Worm (Caenorhabditis elegans) whole organism, L1 larva: ENCODE results near the gene C41G11.1.
A peak's percentile ranks its signal among the peaks of the same experiment; 100 is the strongest.

Experiments used
- C16A3.4 ChIP-seq: fragments of 150-350 bp; optimal IDR thresholded peaks from 2 replicates; lab custom pipeline; 2014; ENCODE audit warnings: missing biosample characterization, missing genetic modification characterization
- aha-1 ChIP-seq: fragments of 150-350 bp; optimal IDR thresholded peaks from 2 replicates; lab custom pipeline; 2014; ENCODE audit warnings: missing biosample characterization, missing genetic modification characterization
- aly-2 ChIP-seq: fragments of 150-350 bp; optimal IDR thresholded peaks from 2 replicates; lab custom pipeline; 2014; ENCODE audit warnings: missing biosample characterization, missing genetic modification characterization
- ama-1 ChIP-seq: fragments of 150-350 bp; optimal IDR thresholded peaks from 2 replicates; lab custom pipeline; 2014
- ceh-8 ChIP-seq: fragments of 200-800 bp; sonication (Bioruptor generic); optimal IDR thresholded peaks from 2 replicates; lab custom pipeline; 2018; ENCODE audit warnings: mild to moderate bottlenecking, missing genetic modification characterization, moderate library complexity, missing compliant biosample characterization
- ceh-90 ChIP-seq: sonication (generic microtip); optimal IDR thresholded peaks from 2 replicates; lab custom pipeline; 2016; ENCODE audit warnings: missing genetic modification characterization, missing compliant biosample characterization
- dpl-1 ChIP-seq, 3 experiments: fragments of 150-350 bp in 2 of 3; sonication (generic microtip) in 1 of 3; optimal IDR thresholded peaks; 2 replicates each; lab custom pipeline; 2014 to 2017; ENCODE audit warnings: missing biosample characterization in 3 of 3, missing genetic modification characterization in 3 of 3, missing genetic modification reagents in 3 of 3
- efl-3 ChIP-seq: fragments of 200-800 bp; sonication (Bioruptor generic); optimal IDR thresholded peaks from 2 replicates; lab custom pipeline; 2018; ENCODE audit warnings: mild to moderate bottlenecking, missing genetic modification characterization, missing compliant biosample characterization
- egl-13 ChIP-seq: sonication (generic microtip); optimal IDR thresholded peaks from 2 replicates; lab custom pipeline; 2016; ENCODE audit warnings: missing genotype, missing genetic modification reagents, missing genetic modification characterization, missing compliant biosample characterization
- elt-2 ChIP-seq: sonication (generic microtip); optimal IDR thresholded peaks from 2 replicates; lab custom pipeline; 2016; ENCODE audit warnings: missing genetic modification characterization, mild to moderate bottlenecking, inconsistent platforms, missing compliant biosample characterization, missing genetic modification reagents
- elt-3 ChIP-seq, 6 experiments: fragments of 150-350 bp in 1 of 6; sonication (generic microtip); optimal IDR thresholded peaks; 2 replicates each; lab custom pipeline; 2017 to 2018; ENCODE audit warnings: missing biosample characterization in 6 of 6, missing genetic modification characterization in 6 of 6, inconsistent platforms in 1 of 6
- ets-5 ChIP-seq: fragments of 200-800 bp; sonication (Bioruptor generic); IDR thresholded peaks from 2 replicates; pipeline ENCODE4 v1.3.6; 2022; ENCODE audit warnings: missing genetic modification characterization, missing compliant biosample characterization
- fkh-10 ChIP-seq: sonication (generic microtip); optimal IDR thresholded peaks from 2 replicates; lab custom pipeline; 2017; ENCODE audit warnings: missing biosample characterization, missing genetic modification reagents, missing genetic modification characterization
- fos-1 ChIP-seq: fragments of 150-350 bp; optimal IDR thresholded peaks from 2 replicates; lab custom pipeline; 2014; ENCODE audit warnings: missing biosample characterization, missing genetic modification characterization
- grh-1 ChIP-seq: fragments of 200-800 bp; sonication (Bioruptor generic); IDR thresholded peaks from 2 replicates; pipeline ENCODE4 v1.3.6; 2022; ENCODE audit warnings: missing genetic modification reagents, missing genetic modification characterization, missing compliant biosample characterization
- irx-1 ChIP-seq: sonication (generic microtip); optimal IDR thresholded peaks from 2 replicates; lab custom pipeline; 2016; ENCODE audit warnings: missing genetic modification characterization, missing compliant biosample characterization
- isw-1 ChIP-seq: fragments of 200-800 bp; sonication (Bioruptor generic); IDR thresholded peaks from 2 replicates; pipeline ENCODE4 v1.3.6; 2022; ENCODE audit warnings: missing genetic modification characterization, missing compliant biosample characterization
- jun-1 ChIP-seq: fragments of 150-350 bp; optimal IDR thresholded peaks from 2 replicates; lab custom pipeline; 2014; ENCODE audit warnings: missing biosample characterization, missing genetic modification reagents, missing genetic modification characterization
- lin-13 ChIP-seq: fragments of 150-350 bp; optimal IDR thresholded peaks from 2 replicates; lab custom pipeline; 2014; ENCODE audit warnings: missing biosample characterization, missing genetic modification reagents, missing genetic modification characterization
- lin-14 ChIP-seq: fragments of 200-800 bp; sonication (Bioruptor generic); optimal IDR thresholded peaks from 2 replicates; lab custom pipeline; 2018; ENCODE audit warnings: mild to moderate bottlenecking, missing genetic modification characterization, moderate library complexity, missing compliant biosample characterization
- lir-3 ChIP-seq: sonication (generic microtip); optimal IDR thresholded peaks from 2 replicates; lab custom pipeline; 2016; ENCODE audit warnings: mild to moderate bottlenecking, missing genetic modification characterization, moderate library complexity, missing compliant biosample characterization; ENCODE audit not compliant: poor library complexity
- lsy-2 ChIP-seq, 2 experiments: fragments of 150-350 bp; optimal IDR thresholded peaks; 2 replicates each; lab custom pipeline; 2014; ENCODE audit warnings: missing biosample characterization in 2 of 2, missing genetic modification characterization in 2 of 2
- mab-9 ChIP-seq: fragments of 200-800 bp; sonication (Bioruptor generic); IDR thresholded peaks from 2 replicates; pipeline ENCODE4 v1.3.6; 2022; ENCODE audit warnings: missing genetic modification reagents, missing genetic modification characterization, missing compliant biosample characterization
- mef-2 ChIP-seq: fragments of 150-350 bp; optimal IDR thresholded peaks from 2 replicates; lab custom pipeline; 2014; ENCODE audit warnings: missing biosample characterization, missing genetic modification characterization
- mep-1 ChIP-seq: fragments of 150-350 bp; optimal IDR thresholded peaks from 2 replicates; lab custom pipeline; 2014; ENCODE audit warnings: missing biosample characterization, missing genetic modification characterization
- nhr-11 ChIP-seq: fragments of 150-350 bp; optimal IDR thresholded peaks from 2 replicates; lab custom pipeline; 2014; ENCODE audit warnings: missing biosample characterization, missing genetic modification characterization
- nhr-12 ChIP-seq: sonication (generic microtip); optimal IDR thresholded peaks from 2 replicates; lab custom pipeline; 2017; ENCODE audit warnings: missing biosample characterization, missing genetic modification characterization
- nhr-19 ChIP-seq: fragments of 200-800 bp; sonication (Bioruptor generic); conservative IDR thresholded peaks from 2 replicates; pipeline ENCODE4 v1.3.6; 2022; ENCODE audit warnings: missing genetic modification characterization, missing compliant biosample characterization
- nhr-20 ChIP-seq: sonication (generic microtip); optimal IDR thresholded peaks from 2 replicates; lab custom pipeline; 2016; ENCODE audit warnings: mild to moderate bottlenecking, missing genetic modification characterization, missing compliant biosample characterization
- nhr-47 ChIP-seq: sonication (generic microtip); optimal IDR thresholded peaks from 2 replicates; lab custom pipeline; 2016; ENCODE audit warnings: mild to moderate bottlenecking, missing genetic modification characterization, moderate library complexity, missing compliant biosample characterization
- nhr-84 ChIP-seq: sonication (generic microtip); optimal IDR thresholded peaks from 2 replicates; lab custom pipeline; 2017; ENCODE audit warnings: missing biosample characterization, missing genetic modification characterization
- nhr-85 ChIP-seq: sonication (generic microtip); peaks from one replicate; lab custom pipeline; 2016; ENCODE audit warnings: missing genetic modification characterization, inconsistent platforms, missing compliant biosample characterization
- pqm-1 ChIP-seq: sonication (generic microtip); optimal IDR thresholded peaks from 3 replicates; lab custom pipeline; 2017; ENCODE audit warnings: missing biosample characterization, missing genetic modification characterization
- skn-1 ChIP-seq: fragments of 150-350 bp; optimal IDR thresholded peaks from 2 replicates; lab custom pipeline; 2014; ENCODE audit warnings: missing biosample characterization, missing genetic modification characterization
- snpc-4 ChIP-seq: fragments of 150-350 bp; optimal IDR thresholded peaks from 2 replicates; lab custom pipeline; 2014; ENCODE audit warnings: missing biosample characterization, missing genetic modification characterization
- snu-23 ChIP-seq: sonication (generic microtip); optimal IDR thresholded peaks from 2 replicates; lab custom pipeline; 2016; ENCODE audit warnings: missing genetic modification characterization, missing compliant biosample characterization
- sup-37 ChIP-seq: fragments of 200-800 bp; sonication (Bioruptor generic); optimal IDR thresholded peaks from 2 replicates; lab custom pipeline; 2018; ENCODE audit warnings: mild to moderate bottlenecking, missing genetic modification characterization, missing compliant biosample characterization
- swsn-7 ChIP-seq: sonication (generic microtip); optimal IDR thresholded peaks from 2 replicates; lab custom pipeline; 2016; ENCODE audit warnings: missing genetic modification characterization, missing compliant biosample characterization
- tbx-2 ChIP-seq: sonication (generic microtip); optimal IDR thresholded peaks from 2 replicates; lab custom pipeline; 2016; ENCODE audit warnings: missing genetic modification characterization, missing compliant biosample characterization
- tlp-1 ChIP-seq: fragments of 150-350 bp; optimal IDR thresholded peaks from 2 replicates; lab custom pipeline; 2014; ENCODE audit warnings: missing biosample characterization, missing genetic modification characterization
- unc-130 ChIP-seq: fragments of 150-350 bp; optimal IDR thresholded peaks from 2 replicates; lab custom pipeline; 2017; ENCODE audit warnings: missing biosample characterization, missing genetic modification characterization, inconsistent platforms
- unc-62 ChIP-seq: fragments of 150-350 bp; optimal IDR thresholded peaks from 2 replicates; lab custom pipeline; 2014; ENCODE audit warnings: missing biosample characterization, missing genetic modification reagents, missing genetic modification characterization
- unc-86 ChIP-seq: sonication (generic microtip); optimal IDR thresholded peaks from 2 replicates; lab custom pipeline; 2016; ENCODE audit warnings: missing genetic modification characterization, missing compliant biosample characterization
- xbp-1 ChIP-seq: sonication (generic microtip); optimal IDR thresholded peaks from 2 replicates; lab custom pipeline; 2016; ENCODE audit warnings: missing genetic modification characterization, missing compliant biosample characterization
- ztf-11 ChIP-seq, 2 experiments: sonication (generic microtip); optimal IDR thresholded peaks; 2 replicates each; lab custom pipeline; 2016 to 2017; ENCODE audit warnings: missing genetic modification characterization in 2 of 2, missing biosample characterization in 1 of 2, missing compliant biosample characterization in 1 of 2
- ztf-4 ChIP-seq: fragments of 150-350 bp; optimal IDR thresholded peaks from 2 replicates; lab custom pipeline; 2014; ENCODE audit warnings: missing biosample characterization, missing genetic modification characterization

The C41G11.1 gene

ce11 chrX:5686065-5686464, 34.0 kb downstream of the C41G11.1 start, which contains the start of gene set-20 (continued):
- TF ChIP-seq nhr-19 (GFP tag; lab: Robert Waterston, UW) (peak; percentile 46), nhr-84 (tag; lab: Kevin White, UChicago) (no peak), snu-23 (GFP tag; lab: Kevin White, UChicago) (peak; percentile 84), mep-1 (tag; lab: Kevin White, UChicago) (peak; percentile 80), egl-13 (tag; lab: Kevin White, UChicago) (peak; percentile 10), nhr-20 (tag; lab: Kevin White, UChicago) (peak; percentile 62), irx-1 (tag; lab: Kevin White, UChicago) (no peak), tlp-1 (tag; lab: Kevin White, UChicago) (no peak), nhr-47 (tag; lab: Kevin White, UChicago) (peak; percentile 58), isw-1 (GFP tag; lab: Robert Waterston, UW) (no peak), jun-1 (tag; lab: Kevin White, UChicago) (peak; percentile 64), efl-3 (no peak), nhr-85 (tag; lab: Kevin White, UChicago) (peak; percentile 86), xbp-1 (tag; lab: Kevin White, UChicago) (peak; percentile 45), fkh-10 (GFP tag; lab: Kevin White, UChicago) (peak; percentile 57), fos-1 (no peak), dpl-1 (GFP tag; optimal IDR thresholded peaks at IDR 0.05; lab: Kevin White, UChicago) (no peak), tbx-2 (tag; lab: Kevin White, UChicago) (no peak), nhr-11 (tag; lab: Kevin White, UChicago) (no peak), elt-3 (tag; optimal IDR thresholded peaks at IDR 0.05; lab: Kevin White, UChicago) (peak in 1 of 6 experiments; percentile 18), ceh-90 (tag; lab: Kevin White, UChicago) (no peak), ceh-8 (GFP tag; lab: Kevin White, UChicago) (no peak), swsn-7 (peak; percentile 43), nhr-12 (tag; lab: Kevin White, UChicago) (no peak), lir-3 (no peak), unc-130 (no peak), aha-1 (tag; lab: Kevin White, UChicago) (no peak), ztf-11 (tag; optimal IDR thresholded peaks at IDR 0.05; lab: Kevin White, UChicago) (peak in 1 of 2 experiments; percentile 38), ets-5 (GFP tag; lab: Robert Waterston, UW) (no peak), aly-2 (tag; lab: Kevin White, UChicago) (no peak), ztf-4 (tag; lab: Kevin White, UChicago) (peak; percentile 45), snpc-4 (no peak)

ce11 chrX:5680125-5680524, 39.9 kb downstream of the C41G11.1 start, which contains the start of gene set-19:
set-19 (minus strand) TSS chrX:5680225.
- no peak for TF ChIP-seq skn-1 (tag; lab: Kevin White, UChicago)

ce11 chrX:5672615-5673014, 47.4 kb downstream of the C41G11.1 start:
- no peak for TF ChIP-seq unc-86 (tag; lab: Kevin White, UChicago)
- TF ChIP-seq lin-14 (GFP tag; lab: Kevin White, UChicago) = no peak
- no peak for TF ChIP-seq nhr-84 (tag; lab: Kevin White, UChicago)
- TF ChIP-seq lin-13 = no peak
- no peak for TF ChIP-seq lsy-2 (tag; optimal IDR thresholded peaks at IDR 0.05; lab: Kevin White, UChicago)
- no peak for TF ChIP-seq mef-2
- TF ChIP-seq tbx-2 (tag; lab: Kevin White, UChicago) = no peak
- TF ChIP-seq C16A3.4 (tag; lab: Kevin White, UChicago) = no peak
- no peak for TF ChIP-seq unc-62 (GFP tag; lab: Kevin White, UChicago)
- TF ChIP-seq dpl-1 (GFP tag; optimal IDR thresholded peaks at IDR 0.05; lab: Kevin White, UChicago) = no peak
- TF ChIP-seq mab-9 (GFP tag; lab: Robert Waterston, UW) = no peak
- no peak for TF ChIP-seq ama-1 (lab: Kevin White, UChicago)
- TF ChIP-seq elt-2 (tag; lab: Kevin White, UChicago) = no peak
- TF ChIP-seq ceh-8 (GFP tag; lab: Kevin White, UChicago) = no peak
- no peak for TF ChIP-seq sup-37 (GFP tag; lab: Kevin White, UChicago)
- no peak for TF ChIP-seq nhr-85 (tag; lab: Kevin White, UChicago)
- no peak for TF ChIP-seq ztf-11 (tag; optimal IDR thresholded peaks at IDR 0.05; lab: Kevin White, UChicago)
- TF ChIP-seq grh-1 (GFP tag; lab: Robert Waterston, UW) = no peak
- TF ChIP-seq pqm-1 (tag; lab: Kevin White, UChicago) = no peak
- no peak for TF ChIP-seq nhr-12 (tag; lab: Kevin White, UChicago)
